Fruit fly (Drosophila melanogaster) whole organism, embryonic: ENCODE data around the gene CG2256.
A peak's percentile ranks its signal among the peaks of the same experiment; 100 is the strongest.

ENCODE experiments used
- Asciz ChIP-seq: fragments of 200-800 bp; sonication (Bioruptor generic); optimal IDR thresholded peaks from 2 replicates; lab custom pipeline; 2017; ENCODE audit warnings: missing biosample characterization, mild to moderate bottlenecking, missing genetic modification characterization, missing genetic modification reagents
- Bgb ChIP-seq: fragments of 200-800 bp; sonication (Bioruptor generic); IDR thresholded peaks from 2 replicates; pipeline ENCODE4 v1.3.6; 2022; ENCODE audit warnings: missing biosample characterization, missing genetic modification characterization; ENCODE audit not compliant: partially characterized antibody
- Blimp-1 ChIP-seq: fragments of 200-800 bp; sonication (Bioruptor generic); optimal IDR thresholded peaks from 3 replicates; lab custom pipeline; 2018; ENCODE audit warnings: missing biosample characterization, missing genetic modification characterization, mild to moderate bottlenecking, moderate library complexity, missing genetic modification reagents
- BtbVII ChIP-seq: fragments of 200-800 bp; sonication (Bioruptor generic); optimal IDR thresholded peaks from 3 replicates; lab custom pipeline; 2017; ENCODE audit warnings: missing biosample characterization, mild to moderate bottlenecking, missing genetic modification characterization
- CG12769 ChIP-seq: fragments of 200-800 bp; sonication (Bioruptor generic); optimal IDR thresholded peaks from 2 replicates; lab custom pipeline; 2019; ENCODE audit warnings: missing biosample characterization, mild to moderate bottlenecking, missing genetic modification characterization, moderate library complexity
- CG12942 ChIP-seq: fragments of 200-800 bp; sonication (Bioruptor generic); optimal IDR thresholded peaks from 3 replicates; lab custom pipeline; 2016; ENCODE audit warnings: missing biosample characterization, missing genetic modification characterization
- CG17361 ChIP-seq: fragments of 200-800 bp; sonication (Bioruptor generic); IDR thresholded peaks from 3 replicates; pipeline ENCODE4 v1.3.6; 2022; ENCODE audit warnings: missing biosample characterization, missing genetic modification characterization
- CG17612 ChIP-seq: fragments of 200-800 bp; sonication (Bioruptor generic); IDR thresholded peaks from 2 replicates; pipeline ENCODE4 v1.3.6; 2022; ENCODE audit warnings: missing biosample characterization, missing genetic modification characterization
- CG17802 ChIP-seq: fragments of 200-800 bp; sonication (Bioruptor generic); optimal IDR thresholded peaks from 2 replicates; lab custom pipeline; 2018; ENCODE audit warnings: missing biosample characterization, mild to moderate bottlenecking, missing genetic modification characterization, moderate library complexity
- CG1832 ChIP-seq: fragments of 200-800 bp; sonication (Bioruptor generic); optimal IDR thresholded peaks from 2 replicates; lab custom pipeline; 2017; ENCODE audit warnings: missing biosample characterization, mild to moderate bottlenecking, missing genetic modification characterization, inconsistent platforms
- CG18599 ChIP-seq: fragments of 200-800 bp; sonication (Bioruptor generic); optimal IDR thresholded peaks from 3 replicates; lab custom pipeline; 2017; ENCODE audit warnings: missing biosample characterization, missing genetic modification characterization, mild to moderate bottlenecking, moderate library complexity, missing genetic modification reagents
- CG5180 ChIP-seq: fragments of 200-800 bp; sonication (Bioruptor generic); optimal IDR thresholded peaks from 3 replicates; lab custom pipeline; 2017; ENCODE audit warnings: missing biosample characterization, missing genetic modification characterization, mild to moderate bottlenecking, moderate library complexity, missing genetic modification reagents
- CG6654 ChIP-seq: fragments of 200-800 bp; sonication (Bioruptor generic); optimal IDR thresholded peaks from 2 replicates; lab custom pipeline; 2017; ENCODE audit warnings: missing biosample characterization, mild to moderate bottlenecking, missing genetic modification characterization
- CG6689 ChIP-seq: fragments of 200-800 bp; sonication (Bioruptor generic); IDR thresholded peaks from 2 replicates; pipeline ENCODE4 v1.3.6; 2022; ENCODE audit warnings: missing biosample characterization, missing genetic modification characterization
- CG6813 ChIP-seq: fragments of 200-800 bp; sonication (Bioruptor generic); optimal IDR thresholded peaks from 2 replicates; lab custom pipeline; 2017; ENCODE audit warnings: missing biosample characterization, missing genetic modification characterization, mild to moderate bottlenecking, moderate library complexity, missing genetic modification reagents
- CG8290 ChIP-seq, 3 experiments: fragments of 200-800 bp; sonication (Bioruptor generic); optimal IDR thresholded peaks; 2 replicates each; lab custom pipeline; 2016 to 2019; ENCODE audit warnings: missing biosample characterization in 3 of 3, missing genetic modification characterization in 3 of 3, mild to moderate bottlenecking in 2 of 3, moderate library complexity in 1 of 3
- CG9215 ChIP-seq: fragments of 200-800 bp; sonication (Bioruptor generic); IDR thresholded peaks from 2 replicates; pipeline ENCODE4 v1.3.6; 2022; ENCODE audit warnings: missing biosample characterization, missing genetic modification characterization
- Dll ChIP-seq: fragments of 200-800 bp; sonication (Bioruptor generic); IDR thresholded peaks from 4 replicates; pipeline ENCODE4 v1.3.6; 2022; ENCODE audit warnings: missing biosample characterization, missing genetic modification characterization; ENCODE audit not compliant: partially characterized antibody
- Elba2 ChIP-seq: fragments of 200-800 bp; sonication (Bioruptor generic); optimal IDR thresholded peaks from 3 replicates; lab custom pipeline; 2016; ENCODE audit warnings: missing biosample characterization, missing genetic modification characterization
- Ets65A ChIP-seq: fragments of 200-800 bp; sonication (Bioruptor generic); peaks from one replicate; lab custom pipeline; 2016; ENCODE audit warnings: missing biosample characterization, missing genetic modification characterization
- HLHmδ ChIP-seq: fragments of 200-800 bp; sonication (Bioruptor generic); optimal IDR thresholded peaks from 2 replicates; lab custom pipeline; 2018; ENCODE audit warnings: missing biosample characterization, mild to moderate bottlenecking, missing genetic modification characterization, moderate library complexity
- Hmx ChIP-seq: fragments of 200-800 bp; sonication (Bioruptor generic); optimal IDR thresholded peaks from 2 replicates; lab custom pipeline; 2016; ENCODE audit warnings: missing biosample characterization, missing genetic modification characterization
- Lhr ChIP-seq: fragments of 200-800 bp; sonication (Bioruptor generic); optimal IDR thresholded peaks from 3 replicates; lab custom pipeline; 2017; ENCODE audit warnings: mild to moderate bottlenecking, missing biosample characterization, missing genetic modification reagents, missing genetic modification characterization
- Myb ChIP-seq: fragments of 200-800 bp; sonication (Bioruptor generic); optimal IDR thresholded peaks from 2 replicates; lab custom pipeline; 2016; ENCODE audit warnings: missing biosample characterization, missing genetic modification characterization
- Sry-β ChIP-seq: fragments of 200-800 bp; sonication (Bioruptor generic); optimal IDR thresholded peaks from 2 replicates; lab custom pipeline; 2018; ENCODE audit warnings: missing biosample characterization, mild to moderate bottlenecking, missing genetic modification characterization, moderate library complexity
- Taf1 ChIP-seq: fragments of 200-800 bp; sonication (Bioruptor generic); IDR thresholded peaks from 2 replicates; pipeline ENCODE4 v1.3.6; 2022; ENCODE audit warnings: missing biosample characterization, missing genetic modification characterization
- ase ChIP-seq: fragments of 200-800 bp; sonication (Bioruptor generic); IDR thresholded peaks from 3 replicates; pipeline ENCODE4 v1.3.6; 2022; ENCODE audit warnings: missing biosample characterization, missing genetic modification characterization
- dm ChIP-seq: fragments of 200-800 bp; sonication (Bioruptor generic); optimal IDR thresholded peaks from 3 replicates; lab custom pipeline; 2016; ENCODE audit warnings: missing biosample characterization, missing genetic modification characterization
- dysf ChIP-seq: fragments of 200-800 bp; sonication (Bioruptor generic); IDR thresholded peaks from 3 replicates; pipeline ENCODE4 v1.3.6; 2022; ENCODE audit warnings: missing biosample characterization, missing genetic modification characterization
- eyg ChIP-seq: fragments of 200-800 bp; sonication (Bioruptor generic); optimal IDR thresholded peaks from 3 replicates; lab custom pipeline; 2016; ENCODE audit warnings: missing biosample characterization, missing genetic modification characterization
- fru ChIP-seq: fragments of >200 bp; optimal IDR thresholded peaks from 2 replicates; lab custom pipeline; 2017
- gsb-n ChIP-seq: fragments of 200-800 bp; sonication (Bioruptor generic); optimal IDR thresholded peaks from 3 replicates; lab custom pipeline; 2018; ENCODE audit warnings: missing biosample characterization, mild to moderate bottlenecking, missing genetic modification characterization
- insv ChIP-seq, 2 experiments: fragments of 200-800 bp; sonication (Bioruptor generic); optimal IDR thresholded peaks; 3 replicates each; lab custom pipeline; 2016 to 2018; ENCODE audit warnings: missing biosample characterization in 2 of 2, missing genetic modification characterization in 2 of 2
- lbe ChIP-seq: fragments of 200-800 bp; sonication (Bioruptor generic); optimal IDR thresholded peaks from 2 replicates; lab custom pipeline; 2016; ENCODE audit warnings: missing biosample characterization, mild to moderate bottlenecking, missing genetic modification characterization
- nmo ChIP-seq: fragments of 200-800 bp; sonication (Bioruptor generic); optimal IDR thresholded peaks from 2 replicates; lab custom pipeline; 2018; ENCODE audit warnings: missing biosample characterization, mild to moderate bottlenecking, missing genetic modification characterization, moderate library complexity
- prd ChIP-seq, 3 experiments: fragments of >200 bp in 2 of 3; fragments of 200-800 bp in 1 of 3; sonication (Bioruptor generic) in 1 of 3; optimal IDR thresholded peaks in 2 of 3; IDR thresholded peaks in 1 of 3; 2 replicates in 2 of 3; 3 replicates in 1 of 3; pipeline versions ENCODE4 v1.3.6 to Lab custom; 2017 to 2022; ENCODE audit warnings: missing biosample characterization in 1 of 3, missing genetic modification characterization in 1 of 3
- pzg ChIP-seq: fragments of 200-800 bp; sonication (Bioruptor generic); optimal IDR thresholded peaks from 3 replicates; lab custom pipeline; 2018; ENCODE audit warnings: missing biosample characterization, mild to moderate bottlenecking, missing genetic modification characterization, moderate library complexity
- repo ChIP-seq: fragments of 200-800 bp; sonication (Bioruptor generic); optimal IDR thresholded peaks from 2 replicates; lab custom pipeline; 2016; ENCODE audit warnings: missing biosample characterization, missing genetic modification characterization
- tll ChIP-seq, 2 experiments: fragments of 200-800 bp in 1 of 2; fragments of >200 bp in 1 of 2; sonication (Bioruptor generic) in 1 of 2; optimal IDR thresholded peaks; 2 replicates each; lab custom pipeline; 2017 to 2019; ENCODE audit warnings: missing biosample characterization in 2 of 2, missing genetic modification characterization in 2 of 2, mild to moderate bottlenecking in 1 of 2, moderate library complexity in 1 of 2
- toy ChIP-seq: fragments of 200-800 bp; sonication (Bioruptor generic); IDR thresholded peaks from 2 replicates; pipeline ENCODE4 v1.3.6; 2022; ENCODE audit warnings: missing biosample characterization, missing genetic modification characterization
- unc-4 ChIP-seq: fragments of 200-800 bp; sonication (Bioruptor generic); IDR thresholded peaks from 2 replicates; pipeline ENCODE4 v1.3.6; 2022; ENCODE audit warnings: missing biosample characterization, missing genetic modification characterization; ENCODE audit not compliant: partially characterized antibody
- zfh1 ChIP-seq: fragments of 200-800 bp; sonication (Bioruptor generic); IDR thresholded peaks from 3 replicates; pipeline ENCODE4 v1.3.6; 2022; ENCODE audit warnings: missing biosample characterization, missing genetic modification characterization

Gene CG2256

DNA sequence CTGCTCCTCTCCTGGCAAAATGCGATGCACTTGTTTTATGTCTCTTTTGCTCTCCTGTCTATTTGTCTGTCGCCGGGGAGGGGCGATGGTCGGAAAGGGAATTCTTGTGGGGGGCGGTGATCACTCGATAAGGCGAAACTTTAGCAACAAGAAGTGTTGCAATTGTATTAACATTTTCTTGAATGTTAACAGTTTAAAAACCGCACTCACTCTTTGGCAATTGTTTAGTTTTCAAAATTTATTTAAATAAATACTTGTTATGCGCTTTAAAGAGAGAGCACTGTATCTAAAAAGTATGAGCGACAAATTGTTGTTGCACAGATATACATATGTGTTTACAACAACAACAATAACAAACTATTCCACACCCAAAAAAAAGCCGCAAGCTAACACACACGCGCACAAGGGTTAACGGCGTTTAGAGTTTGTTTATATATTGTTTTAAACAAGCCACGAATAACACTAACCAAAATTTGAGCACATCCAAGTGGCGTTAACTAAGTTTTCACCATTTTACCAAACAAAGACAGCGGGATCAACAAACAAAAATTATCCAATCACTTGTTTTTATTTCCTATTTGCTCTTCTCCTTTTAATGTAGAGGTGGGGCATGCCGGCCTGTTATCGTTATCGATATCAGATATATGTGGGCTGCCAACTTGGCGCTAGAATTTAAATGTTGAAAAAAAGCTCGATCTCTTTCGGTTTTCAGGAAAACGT, 14.6 kb upstream of the CG2256 start, which contains the start of gene CG2258 (continued):
- TF ChIP-seq prd (optimal IDR thresholded peaks at IDR 0.05; lab: Kevin White, UChicago) (no peak), prd (GFP tag; IDR thresholded peaks at IDR 0.05; lab: Robert Waterston, UW) (peak; percentile 86), zfh1 (GFP tag; lab: Robert Waterston, UW) (peak; percentile 86), CG12942 (GFP tag; lab: Kevin White, UChicago) (peak; percentile 70), HLHmδ (GFP tag; lab: Kevin White, UChicago) (no peak), pzg (peak; percentile 31), CG17612 (GFP tag; lab: Robert Waterston, UW) (peak; percentile 61), Asciz (GFP tag; lab: Kevin White, UChicago) (peak; percentile 82), Taf1 (GFP tag; lab: Robert Waterston, UW) (peak; percentile 66), unc-4 (GFP tag; lab: Robert Waterston, UW) (peak; percentile 36; the same call in 1 of the 2 replicates), dm (GFP tag; lab: Kevin White, UChicago) (peak; percentile 50), Ets65A (GFP tag; lab: Kevin White, UChicago) (peak; percentile 98), repo (GFP tag; lab: Kevin White, UChicago) (peak; percentile 62)

DNA sequence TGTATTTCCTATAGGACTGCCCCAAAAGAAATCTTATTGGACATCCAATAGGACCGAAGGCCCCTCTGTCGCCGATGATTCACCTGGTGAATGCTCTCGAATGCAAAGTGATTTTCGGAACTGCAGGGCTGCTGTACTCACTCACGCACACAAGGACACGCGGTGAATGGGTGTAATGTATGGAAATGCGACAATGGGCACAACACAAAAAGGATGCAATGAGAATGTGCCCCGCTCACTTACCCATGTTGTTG, 13.7 kb upstream of the CG2256 start:
- TF ChIP-seq CG5180 (GFP tag; lab: Kevin White, UChicago) (no peak), Elba2 (peak; percentile 87), insv (GFP tag; optimal IDR thresholded peaks at IDR 0.05; lab: Kevin White, UChicago) (peak in 1 of 2 experiments; percentile 80)

DNA sequence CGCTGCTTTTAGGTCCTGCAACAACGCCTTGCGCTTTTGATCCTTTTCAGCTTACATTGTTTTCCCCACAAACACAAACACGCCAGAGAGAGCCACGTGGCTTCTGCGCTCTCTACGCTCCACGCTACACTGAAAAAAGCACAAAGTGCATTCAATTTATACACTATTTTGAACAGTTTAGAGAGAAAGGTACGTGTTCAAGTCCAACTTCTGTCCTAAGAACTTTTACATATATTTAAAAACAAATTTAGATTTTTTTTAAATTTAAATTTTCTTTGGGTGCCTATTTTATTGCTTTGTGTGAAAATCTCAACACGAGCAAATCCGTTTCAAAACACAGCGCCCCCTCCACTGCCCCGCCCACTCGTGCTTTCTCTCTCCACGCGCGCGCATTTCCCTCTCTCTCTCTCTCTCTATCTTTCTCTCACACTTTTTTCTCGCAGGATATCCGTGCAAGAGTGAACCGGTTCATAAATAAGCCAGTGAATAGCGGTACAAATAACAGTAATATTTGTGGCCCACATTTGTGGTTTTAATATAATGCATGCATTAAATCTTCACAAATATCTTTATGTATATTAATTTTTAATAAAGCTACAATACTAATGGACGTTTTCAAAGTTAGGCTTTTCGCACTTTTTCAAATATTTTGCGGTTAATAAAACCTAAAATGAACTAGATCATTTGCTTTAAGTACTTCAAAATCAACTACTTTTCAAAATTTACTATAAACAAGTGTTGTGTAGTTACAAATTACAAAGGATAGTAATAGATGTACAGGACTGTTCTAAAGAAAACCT, 13.2 kb upstream of the CG2256 start:
- TF ChIP-seq CG9215 (GFP tag; lab: Robert Waterston, UW) (peak; percentile 67), CG17802 (peak; percentile 47), CG18599 (peak; percentile 95), Hmx (GFP tag; lab: Kevin White, UChicago) (no peak), CG6813 (GFP tag; lab: Kevin White, UChicago) (peak; percentile 81), Lhr (GFP tag; lab: Kevin White, UChicago) (peak; percentile 26), unc-4 (GFP tag; lab: Robert Waterston, UW) (no peak), tll (GFP tag; optimal IDR thresholded peaks at IDR 0.05; lab: Kevin White, UChicago) (no peak), Taf1 (GFP tag; lab: Robert Waterston, UW) (peak; percentile 51; the same call in 1 of the 2 replicates), BtbVII (GFP tag; lab: Kevin White, UChicago) (peak; percentile 81), CG17361 (GFP tag; lab: Robert Waterston, UW) (peak; percentile 85), Bgb (GFP tag; lab: Robert Waterston, UW) (no peak), eyg (GFP tag; lab: Kevin White, UChicago) (no peak), lbe (peak; percentile 49), CG12769 (tag; lab: Kevin White, UChicago) (peak; percentile 67), CG1832 (GFP tag; lab: Kevin White, UChicago) (peak; percentile 33), Blimp-1 (GFP tag; lab: Kevin White, UChicago) (peak; percentile 84), ase (peak; percentile 75), toy (GFP tag; lab: Robert Waterston, UW) (peak; percentile 63; the same call in 1 of the 2 replicates), CG6689 (peak; percentile 86), fru (lab: Kevin White, UChicago) (no peak), CG8290 (GFP tag; optimal IDR thresholded peaks at IDR 0.05; lab: Kevin White, UChicago) (no peak), CG8290 (tag; optimal IDR thresholded peaks at IDR 0.05; lab: Kevin White, UChicago) (peak in 1 of 2 experiments; percentile 53), Myb (GFP tag; lab: Kevin White, UChicago) (peak; percentile 42), Sry-β (peak; percentile 12), nmo (GFP tag; lab: Kevin White, UChicago) (peak; percentile 83), Dll (no peak), CG17612 (GFP tag; lab: Robert Waterston, UW) (peak; percentile 68), CG6654 (GFP tag; lab: Kevin White, UChicago) (peak; percentile 62), dysf (GFP tag; lab: Robert Waterston, UW) (peak; percentile 90), gsb-n (tag; lab: Kevin White, UChicago) (peak; percentile 69)
